Fruit fly (Drosophila melanogaster) S2 (cell line): ENCODE results near the gene Nelf-A.

ENCODE experiments used
- CG8478 ChIP-seq: fragments of >200 bp; optimal IDR thresholded peaks from 2 replicates; lab custom pipeline; 2018
- CTCF ChIP-seq, 2 experiments: fragments of >200 bp; optimal IDR thresholded peaks; 2 replicates each; lab custom pipeline; 2018

DNA sequence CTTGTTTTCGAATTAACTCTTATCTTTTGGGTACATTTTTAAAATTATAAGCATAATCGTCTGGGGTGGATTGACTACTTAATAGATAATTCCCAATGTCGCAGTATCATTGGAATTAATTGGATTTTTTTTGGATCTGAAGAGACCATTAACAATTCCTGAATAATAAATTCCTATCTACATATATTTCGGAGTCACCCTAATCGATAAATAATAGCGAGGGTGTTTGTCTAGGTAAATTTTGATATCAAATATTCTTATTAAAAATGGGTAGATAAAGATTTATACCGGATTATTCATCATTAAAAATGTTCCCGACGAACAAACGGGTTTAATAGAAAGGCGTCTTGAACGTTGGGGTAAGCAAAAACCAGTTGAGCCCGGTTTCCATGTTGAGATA lies 51.4 kb downstream of the Nelf-A start:
- TF ChIP-seq CTCF (optimal IDR thresholded peaks at IDR 0.05; lab: Kevin White, UChicago) (no peak), CG8478 (lab: Kevin White, UChicago) (no peak)
